Worm (Caenorhabditis elegans) whole organism, L4 larva: ENCODE measurements around the gene R08C7.8.
A peak's percentile ranks its signal among the peaks of the same experiment; 100 is the strongest.

Experiments
- D1046.2 ChIP-seq: fragments of 200-800 bp; sonication (Bioruptor generic); IDR thresholded peaks from 2 replicates; pipeline ENCODE4 v1.3.6; 2022; ENCODE audit warnings: missing genetic modification characterization, missing compliant biosample characterization
- F10B5.3 ChIP-seq: sonication (generic microtip); optimal IDR thresholded peaks from 2 replicates; lab custom pipeline; 2016; ENCODE audit warnings: mild to moderate bottlenecking, missing genetic modification characterization, missing compliant biosample characterization
- F37D6.2 ChIP-seq: sonication (generic microtip); optimal IDR thresholded peaks from 2 replicates; lab custom pipeline; 2016; ENCODE audit warnings: mild to moderate bottlenecking, missing genetic modification characterization, missing compliant biosample characterization
- F49E8.2 ChIP-seq: sonication (generic microtip); optimal IDR thresholded peaks from 2 replicates; lab custom pipeline; 2016; ENCODE audit warnings: missing compliant biosample characterization, mild to moderate bottlenecking, missing genetic modification characterization, borderline replicate concordance
- Y75B8A.6 ChIP-seq: fragments of 200-800 bp; sonication (Bioruptor generic); IDR thresholded peaks from 2 replicates; pipeline ENCODE4 v1.3.6; 2022; ENCODE audit warnings: missing genetic modification reagents, missing genetic modification characterization, missing compliant biosample characterization
- ZK337.2 ChIP-seq: fragments of 200-800 bp; sonication (Bioruptor generic); IDR thresholded peaks from 2 replicates; pipeline ENCODE4 v1.3.6; 2022; ENCODE audit warnings: missing genetic modification reagents, missing genetic modification characterization, missing compliant biosample characterization
- arid-1 ChIP-seq: fragments of 200-800 bp; sonication (Bioruptor generic); conservative IDR thresholded peaks from 2 replicates; pipeline ENCODE4 v1.3.6; 2022; ENCODE audit warnings: missing genetic modification reagents, missing genetic modification characterization, missing compliant biosample characterization
- ceh-28 ChIP-seq: fragments of 150-350 bp; optimal IDR thresholded peaks from 2 replicates; lab custom pipeline; 2014; ENCODE audit warnings: missing biosample characterization, missing genetic modification reagents, missing genetic modification characterization
- ceh-44 ChIP-seq: fragments of 200-800 bp; sonication (Bioruptor generic); IDR thresholded peaks from 2 replicates; pipeline ENCODE4 v1.3.6; 2022; ENCODE audit warnings: missing genetic modification reagents, missing genetic modification characterization, missing compliant biosample characterization
- ceh-82 ChIP-seq: sonication (generic microtip); optimal IDR thresholded peaks from 2 replicates; lab custom pipeline; 2017; ENCODE audit warnings: missing biosample characterization, missing genetic modification characterization
- cey-2 ChIP-seq: sonication (generic microtip); optimal IDR thresholded peaks from 3 replicates; lab custom pipeline; 2017; ENCODE audit warnings: missing genetic modification characterization, mild to moderate bottlenecking, missing compliant biosample characterization, antibody characterized with exemption, borderline replicate concordance; ENCODE audit not compliant: insufficient read depth
- ctbp-1 ChIP-seq: fragments of 200-800 bp; sonication (Bioruptor generic); IDR thresholded peaks from 2 replicates; pipeline ENCODE4 v1.3.6; 2022; ENCODE audit warnings: missing genetic modification reagents, missing genetic modification characterization, missing compliant biosample characterization
- daf-12 ChIP-seq: fragments of 150-350 bp; optimal IDR thresholded peaks from 2 replicates; lab custom pipeline; 2014; ENCODE audit warnings: missing biosample characterization, missing genetic modification reagents, missing genetic modification characterization
- daf-16 ChIP-seq, 3 experiments: sonication (generic microtip); optimal IDR thresholded peaks; 2 replicates each; lab custom pipeline; 2016 to 2017; ENCODE audit warnings: missing genetic modification characterization in 3 of 3, missing genetic modification reagents in 3 of 3, mild to moderate bottlenecking in 2 of 3, missing compliant biosample characterization in 2 of 3, missing biosample characterization in 1 of 3, moderate library complexity in 1 of 3
- dmd-6 ChIP-seq: fragments of 200-800 bp; sonication (Bioruptor generic); IDR thresholded peaks from 2 replicates; pipeline ENCODE4 v1.3.6; 2022; ENCODE audit warnings: missing genetic modification reagents, missing genetic modification characterization, missing compliant biosample characterization
- dmd-8 ChIP-seq: fragments of 200-800 bp; sonication (Bioruptor generic); IDR thresholded peaks from 2 replicates; pipeline ENCODE4 v1.3.6; 2022; ENCODE audit warnings: missing genetic modification characterization, missing compliant biosample characterization
- duxl-1 ChIP-seq: sonication (generic microtip); optimal IDR thresholded peaks from 2 replicates; lab custom pipeline; 2016; ENCODE audit warnings: mild to moderate bottlenecking, missing genetic modification characterization, moderate library complexity, missing compliant biosample characterization; ENCODE audit not compliant: poor library complexity
- dve-1 ChIP-seq: sonication (generic microtip); optimal IDR thresholded peaks from 2 replicates; lab custom pipeline; 2017; ENCODE audit warnings: antibody characterized with exemption, mild to moderate bottlenecking, missing genetic modification characterization, missing compliant biosample characterization; ENCODE audit not compliant: insufficient read depth
- egl-43 ChIP-seq: fragments of 200-800 bp; sonication (Bioruptor generic); IDR thresholded peaks from 2 replicates; pipeline ENCODE4 v1.3.6; 2022; ENCODE audit warnings: missing genetic modification reagents, missing genetic modification characterization, missing compliant biosample characterization
- hif-1 ChIP-seq, 2 experiments: sonication (generic microtip); optimal IDR thresholded peaks; 2 replicates each; lab custom pipeline; 2016 to 2017; ENCODE audit warnings: missing compliant biosample characterization in 2 of 2, missing genetic modification characterization in 2 of 2, missing genetic modification reagents in 2 of 2, missing genotype in 2 of 2, mild to moderate bottlenecking in 1 of 2
- lin-1 ChIP-seq: fragments of 200-800 bp; sonication (Bioruptor generic); IDR thresholded peaks from 2 replicates; pipeline ENCODE4 v1.3.6; 2022; ENCODE audit warnings: missing genetic modification reagents, missing genetic modification characterization, missing compliant biosample characterization
- lin-13 ChIP-seq: fragments of 150-350 bp; optimal IDR thresholded peaks from 2 replicates; lab custom pipeline; 2014; ENCODE audit warnings: missing biosample characterization, missing genetic modification reagents, missing genetic modification characterization
- lin-38 ChIP-seq: fragments of 200-800 bp; sonication (Bioruptor generic); IDR thresholded peaks from 2 replicates; pipeline ENCODE4 v1.3.6; 2022; ENCODE audit warnings: missing genetic modification reagents, missing genetic modification characterization, missing compliant biosample characterization
- lsy-2 ChIP-seq, 2 experiments: fragments of 150-350 bp in 1 of 2; sonication (generic microtip) in 1 of 2; optimal IDR thresholded peaks; 2 replicates each; lab custom pipeline; 2014 to 2017; ENCODE audit warnings: missing biosample characterization in 2 of 2, missing genetic modification characterization in 2 of 2
- madf-5 ChIP-seq, 2 experiments: fragments of 200-800 bp; sonication (Bioruptor generic); IDR thresholded peaks; 2 replicates each; pipeline ENCODE4 v1.3.6; 2022; ENCODE audit warnings: missing compliant biosample characterization in 2 of 2, missing genetic modification characterization in 2 of 2
- mdl-1 ChIP-seq, 2 experiments: fragments of 150-350 bp in 1 of 2; sonication (generic microtip) in 1 of 2; optimal IDR thresholded peaks; 2 replicates each; lab custom pipeline; 2014 to 2017; ENCODE audit warnings: missing biosample characterization in 2 of 2, missing genetic modification characterization in 2 of 2
- mep-1 ChIP-seq: fragments of 150-350 bp; sonication (generic microtip); optimal IDR thresholded peaks from 3 replicates; lab custom pipeline; 2014; ENCODE audit warnings: missing biosample characterization, missing genetic modification characterization
- mes-2 ChIP-seq: sonication (generic microtip); optimal IDR thresholded peaks from 2 replicates; lab custom pipeline; 2016; ENCODE audit warnings: missing genotype, mild to moderate bottlenecking, missing genetic modification characterization, missing compliant biosample characterization; ENCODE audit not compliant: poor library complexity, severe bottlenecking
- mxl-2 ChIP-seq: fragments of 200-800 bp; sonication (Bioruptor generic); conservative IDR thresholded peaks from 2 replicates; pipeline ENCODE4 v1.3.6; 2022; ENCODE audit warnings: missing genetic modification reagents, missing genetic modification characterization, missing compliant biosample characterization
- nhr-10 ChIP-seq: fragments of 150-350 bp; optimal IDR thresholded peaks from 2 replicates; lab custom pipeline; 2014; ENCODE audit warnings: missing biosample characterization, missing genetic modification characterization
- nhr-102 ChIP-seq: sonication (generic microtip); optimal IDR thresholded peaks from 2 replicates; lab custom pipeline; 2016; ENCODE audit warnings: mild to moderate bottlenecking, missing genetic modification characterization, moderate library complexity, missing compliant biosample characterization
- nhr-11 ChIP-seq: fragments of 150-350 bp; optimal IDR thresholded peaks from 2 replicates; lab custom pipeline; 2014; ENCODE audit warnings: missing biosample characterization, missing genetic modification characterization
- nhr-237 ChIP-seq: sonication (generic microtip); optimal IDR thresholded peaks from 2 replicates; lab custom pipeline; 2017; ENCODE audit warnings: missing biosample characterization, missing genetic modification characterization
- nhr-25 ChIP-seq: sonication (generic microtip); optimal IDR thresholded peaks from 2 replicates; lab custom pipeline; 2017; ENCODE audit warnings: missing genetic modification characterization, mild to moderate bottlenecking, missing compliant biosample characterization, antibody characterized with exemption, moderate library complexity, borderline replicate concordance; ENCODE audit not compliant: insufficient read depth
- nhr-41 ChIP-seq: fragments of 200-800 bp; sonication (Bioruptor generic); IDR thresholded peaks from 2 replicates; pipeline ENCODE4 v1.3.6; 2022; ENCODE audit warnings: missing genetic modification reagents, missing genetic modification characterization, missing compliant biosample characterization
- nhr-76 ChIP-seq: fragments of 150-350 bp; optimal IDR thresholded peaks from 2 replicates; lab custom pipeline; 2014; ENCODE audit warnings: missing biosample characterization, missing genetic modification characterization
- pha-4 ChIP-seq, 2 experiments: fragments of 150-350 bp in 1 of 2; fragments of 200-800 bp in 1 of 2; sonication (Bioruptor generic) in 1 of 2; IDR thresholded peaks in 1 of 2; optimal IDR thresholded peaks in 1 of 2; 2 replicates each; pipeline versions ENCODE4 v1.3.6 to Lab custom; 2014 to 2022; ENCODE audit warnings: missing genetic modification characterization in 2 of 2, missing genetic modification reagents in 2 of 2, missing biosample characterization in 1 of 2, missing compliant biosample characterization in 1 of 2
- php-3 ChIP-seq: fragments of 200-800 bp; sonication (Bioruptor generic); IDR thresholded peaks from 2 replicates; pipeline ENCODE4 v1.3.6; 2022; ENCODE audit warnings: missing genetic modification reagents, missing genetic modification characterization, missing compliant biosample characterization
- pqm-1 ChIP-seq: sonication (generic microtip); optimal IDR thresholded peaks from 2 replicates; lab custom pipeline; 2017; ENCODE audit warnings: missing biosample characterization, missing genetic modification characterization
- saeg-2 ChIP-seq: fragments of 200-800 bp; sonication (Bioruptor generic); IDR thresholded peaks from 2 replicates; pipeline ENCODE4 v1.3.6; 2022; ENCODE audit warnings: missing genetic modification reagents, missing genetic modification characterization, missing compliant biosample characterization
- snpc-1.2 ChIP-seq: fragments of 200-800 bp; sonication (Bioruptor generic); IDR thresholded peaks from 2 replicates; pipeline ENCODE4 v1.3.6; 2022; ENCODE audit warnings: missing genetic modification reagents, missing genetic modification characterization, missing compliant biosample characterization
- spr-1 ChIP-seq: sonication (generic microtip); optimal IDR thresholded peaks from 2 replicates; lab custom pipeline; 2016; ENCODE audit warnings: mild to moderate bottlenecking, missing genetic modification characterization, missing compliant biosample characterization
- unc-39 ChIP-seq: sonication (generic microtip); optimal IDR thresholded peaks from 2 replicates; lab custom pipeline; 2017; ENCODE audit warnings: missing biosample characterization, missing genetic modification characterization
- unc-62 ChIP-seq, 3 experiments: fragments of 150-350 bp in 1 of 3; sonication (generic microtip); optimal IDR thresholded peaks in 2 of 3; peaks in 1 of 3; 1 replicate in 1 of 3; 2 replicates in 2 of 3; lab custom pipeline; 2014 to 2017; ENCODE audit warnings: missing biosample characterization in 3 of 3, missing genetic modification characterization in 3 of 3, missing genetic modification reagents in 3 of 3, missing genotype in 1 of 3
- zag-1 ChIP-seq: fragments of 150-350 bp; optimal IDR thresholded peaks from 2 replicates; lab custom pipeline; 2014; ENCODE audit warnings: missing biosample characterization, missing genetic modification characterization

Gene R08C7.8

DNA sequence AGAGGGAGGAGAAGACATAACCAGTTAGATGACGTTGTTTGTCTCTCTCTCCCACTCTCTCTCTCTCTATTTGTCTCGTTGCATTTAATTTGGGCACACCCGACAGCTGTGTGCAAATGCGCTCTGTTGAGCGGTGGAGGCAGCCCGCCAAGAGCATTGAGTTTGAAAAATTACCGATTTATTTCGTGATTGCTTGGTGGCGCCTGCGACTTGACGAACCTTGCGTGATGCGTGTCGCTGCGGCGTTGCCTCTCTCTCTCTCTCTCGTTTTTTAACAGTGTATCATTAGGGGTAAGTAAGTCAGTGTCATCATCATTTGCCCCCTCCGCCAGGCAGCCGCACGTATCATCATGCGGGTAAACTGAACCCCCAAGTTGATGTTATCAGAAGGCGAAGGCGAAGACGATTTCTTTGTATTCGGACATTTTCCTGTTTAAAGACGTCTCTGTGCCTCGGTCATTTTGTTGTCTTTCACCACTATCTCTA lies 28.2 kb downstream of the R08C7.8 start (continued):
- no peak for TF ChIP-seq ceh-82 (tag; lab: Kevin White, UChicago)
- peak; percentile 8 for TF ChIP-seq nhr-25 (tag; lab: Kevin White, UChicago)
- peak; percentile 84 for TF ChIP-seq mep-1
- TF ChIP-seq ceh-28 (tag; lab: Kevin White, UChicago), result no peak
- no peak for TF ChIP-seq duxl-1 (tag; lab: Kevin White, UChicago)
- no peak for TF ChIP-seq daf-12 (tag; lab: Kevin White, UChicago)
- TF ChIP-seq nhr-11 (tag; lab: Kevin White, UChicago), result peak; percentile 42
- no peak for TF ChIP-seq Y75B8A.6 (GFP tag; lab: Robert Waterston, UW)
- no peak for TF ChIP-seq D1046.2 (GFP tag; lab: Robert Waterston, UW)
- TF ChIP-seq nhr-76 (tag; lab: Kevin White, UChicago), result no peak
- no peak for TF ChIP-seq dmd-8 (GFP tag; lab: Robert Waterston, UW)
- TF ChIP-seq F49E8.2 (tag; lab: Kevin White, UChicago), result no peak
- TF ChIP-seq madf-5 (GFP tag; IDR thresholded peaks at IDR 0.05; lab: Robert Waterston, UW), result no peak
- peak; percentile 32 to 58 for TF ChIP-seq mdl-1 (tag; optimal IDR thresholded peaks at IDR 0.05; lab: Kevin White, UChicago)
- TF ChIP-seq F10B5.3 (tag; lab: Kevin White, UChicago), result no peak
- peak; percentile 79 for TF ChIP-seq lin-1 (GFP tag; lab: Robert Waterston, UW)
- TF ChIP-seq pqm-1 (tag; lab: Kevin White, UChicago), result peak; percentile 31
- no peak for TF ChIP-seq cey-2 (tag; lab: Kevin White, UChicago)
- TF ChIP-seq lsy-2 (tag; optimal IDR thresholded peaks at IDR 0.05; lab: Kevin White, UChicago), result peak; percentile 54 to 67
- no peak for TF ChIP-seq arid-1 (GFP tag; lab: Robert Waterston, UW)
- TF ChIP-seq php-3 (GFP tag; lab: Robert Waterston, UW), result no peak
- no peak for TF ChIP-seq zag-1 (tag; lab: Kevin White, UChicago)
- peak; percentile 49 for TF ChIP-seq mes-2
- TF ChIP-seq hif-1 (tag; optimal IDR thresholded peaks at IDR 0.05; lab: Kevin White, UChicago), result peak in 1 of 2 experiments; percentile 73

DNA sequence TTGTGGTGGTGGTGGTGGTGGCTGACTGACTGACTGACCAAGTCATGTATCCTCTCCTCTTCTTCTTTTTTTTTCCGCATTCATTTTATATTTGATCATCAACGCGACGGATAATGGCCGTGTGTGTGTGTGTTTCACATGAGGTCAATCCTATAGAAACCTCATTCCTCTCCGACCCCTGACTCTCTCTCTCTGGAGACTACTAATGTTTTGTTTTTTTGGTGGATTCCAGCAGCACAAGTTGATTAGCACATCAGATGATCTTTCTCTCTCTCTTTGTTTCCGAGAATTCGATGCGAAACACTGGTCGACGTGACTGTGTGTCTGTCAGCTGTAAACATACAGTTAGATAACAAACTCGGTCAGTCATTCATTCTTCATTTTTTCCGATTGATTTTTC lies 29.2 kb downstream of the R08C7.8 start, which contains the start of gene Y24D9A.7:
Gene Y24D9A.7 (minus strand): TSS at position 46 of the 400 bp plus-strand sequence.
- TF ChIP-seq spr-1 (tag; lab: Kevin White, UChicago), result no peak
- TF ChIP-seq unc-62 (GFP tag; optimal IDR thresholded peaks at IDR 0.05 in 1 of 2; lab: Kevin White, UChicago), result no peak
- TF ChIP-seq unc-62 (tag; optimal IDR thresholded peaks at IDR 0.05; lab: Kevin White, UChicago), result no peak
- TF ChIP-seq snpc-1.2 (GFP tag; lab: Robert Waterston, UW), result no peak
- no peak for TF ChIP-seq pha-4 (GFP tag; IDR thresholded peaks at IDR 0.05; lab: Robert Waterston, UW)
- no peak for TF ChIP-seq pha-4 (tag; optimal IDR thresholded peaks at IDR 0.05; lab: Kevin White, UChicago)
- no peak for TF ChIP-seq mdl-1 (tag; optimal IDR thresholded peaks at IDR 0.05; lab: Kevin White, UChicago)
- TF ChIP-seq ZK337.2 (GFP tag; lab: Robert Waterston, UW), result no peak
- TF ChIP-seq mxl-2, result no peak
- no peak for TF ChIP-seq nhr-41 (GFP tag; lab: Robert Waterston, UW)
- no peak for TF ChIP-seq arid-1 (GFP tag; lab: Robert Waterston, UW)
- peak in 1 of 2 experiments; percentile 29 for TF ChIP-seq lsy-2 (tag; optimal IDR thresholded peaks at IDR 0.05; lab: Kevin White, UChicago)
- no peak for TF ChIP-seq ctbp-1
- TF ChIP-seq ceh-44 (GFP tag; lab: Robert Waterston, UW), result no peak
- no peak for TF ChIP-seq nhr-10 (tag; lab: Kevin White, UChicago)
- TF ChIP-seq F37D6.2 (tag; lab: Kevin White, UChicago), result no peak
- no peak for TF ChIP-seq F10B5.3 (tag; lab: Kevin White, UChicago)
- TF ChIP-seq nhr-237 (tag; lab: Kevin White, UChicago), result no peak
- TF ChIP-seq daf-16 (GFP tag; optimal IDR thresholded peaks at IDR 0.05; lab: Kevin White, UChicago), result peak in 1 of 2 experiments; percentile 18
- peak; percentile 83 for TF ChIP-seq daf-16 (tag; optimal IDR thresholded peaks at IDR 0.05; lab: Kevin White, UChicago)
- TF ChIP-seq lin-38, result no peak
- peak; percentile 58 for TF ChIP-seq dmd-6 (GFP tag; lab: Robert Waterston, UW)
- peak; percentile 54 for TF ChIP-seq dve-1 (tag; lab: Kevin White, UChicago)
- peak; percentile 19 for TF ChIP-seq nhr-102 (tag; lab: Kevin White, UChicago)
- no peak for TF ChIP-seq egl-43 (GFP tag; lab: Robert Waterston, UW)
- peak in 1 of 2 experiments; percentile 2 for TF ChIP-seq hif-1 (tag; optimal IDR thresholded peaks at IDR 0.05; lab: Kevin White, UChicago)
- TF ChIP-seq saeg-2 (GFP tag; lab: Robert Waterston, UW), result no peak
- TF ChIP-seq lin-13 (GFP tag; lab: Kevin White, UChicago), result no peak
- TF ChIP-seq dmd-8 (GFP tag; lab: Robert Waterston, UW), result no peak
- TF ChIP-seq mep-1, result peak; percentile 18
- no peak for TF ChIP-seq nhr-76 (tag; lab: Kevin White, UChicago)
- TF ChIP-seq unc-39 (tag; lab: Kevin White, UChicago), result no peak
- peak; percentile 13 for TF ChIP-seq nhr-11 (tag; lab: Kevin White, UChicago)
